Worm (Caenorhabditis elegans) whole organism, early embryonic: ENCODE data around the gene C50F4.1.

Experiments
- B0310.2 ChIP-seq: sonication (generic microtip); optimal IDR thresholded peaks from 2 replicates; lab custom pipeline; 2016; ENCODE audit warnings: mild to moderate bottlenecking, missing genetic modification characterization, missing compliant biosample characterization
- ama-1 ChIP-seq: fragments of 150-350 bp; optimal IDR thresholded peaks from 2 replicates; lab custom pipeline; 2014
- ceh-13 ChIP-seq: fragments of 200-800 bp; sonication (Bioruptor generic); optimal IDR thresholded peaks from 2 replicates; lab custom pipeline; 2018; ENCODE audit warnings: mild to moderate bottlenecking, missing genetic modification characterization, missing compliant biosample characterization
- ceh-36 ChIP-seq: sonication (generic microtip); optimal IDR thresholded peaks from 2 replicates; lab custom pipeline; 2016; ENCODE audit warnings: missing genetic modification characterization, inconsistent platforms, missing compliant biosample characterization
- flt-1 ChIP-seq: fragments of 200-800 bp; sonication (Bioruptor generic); IDR thresholded peaks from 2 replicates; pipeline ENCODE4 v1.3.6; 2022; ENCODE audit warnings: missing genetic modification characterization, missing compliant biosample characterization
- hnd-1 ChIP-seq: sonication (generic microtip); optimal IDR thresholded peaks from 2 replicates; lab custom pipeline; 2016; ENCODE audit warnings: missing genetic modification characterization, missing compliant biosample characterization
- pes-1 ChIP-seq: fragments of 200-800 bp; sonication (Bioruptor generic); IDR thresholded peaks from 2 replicates; pipeline ENCODE4 v1.3.6; 2022; ENCODE audit warnings: missing genetic modification reagents, missing genetic modification characterization, missing compliant biosample characterization
- tbx-37 ChIP-seq: fragments of 200-800 bp; sonication (Bioruptor generic); conservative IDR thresholded peaks from 2 replicates; pipeline ENCODE4 v1.3.6; 2022; ENCODE audit warnings: missing genetic modification reagents, missing genetic modification characterization, missing compliant biosample characterization

DNA sequence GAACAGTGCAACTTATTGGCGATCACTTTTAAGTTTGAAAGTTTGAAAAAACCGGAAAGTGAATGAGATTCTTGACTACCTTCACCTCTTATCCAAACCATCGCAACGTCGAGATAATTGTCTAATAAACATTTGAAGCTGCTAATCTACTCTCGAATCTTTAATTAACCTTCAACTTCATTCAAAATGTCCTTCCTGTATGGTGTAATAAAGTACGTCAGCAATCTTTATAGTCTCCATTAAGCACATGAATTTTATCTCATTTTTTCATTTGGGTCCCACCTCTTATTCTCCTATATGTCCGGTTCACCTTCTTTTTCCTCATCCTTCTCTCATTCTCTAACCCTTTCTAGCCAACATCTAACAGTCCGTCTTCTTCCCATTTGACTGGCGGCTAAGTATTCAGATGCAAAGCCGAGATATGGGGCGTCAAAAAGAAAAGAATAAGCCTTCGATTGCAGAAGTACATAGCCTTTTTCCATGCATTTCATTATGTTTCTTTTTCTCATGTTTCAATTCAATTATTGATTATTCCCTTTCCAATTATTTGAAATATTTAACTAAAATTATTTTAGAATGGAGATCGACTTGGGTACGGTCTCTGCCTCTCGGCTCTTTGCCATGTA, 25.7 kb upstream of the C50F4.1 start, which contains the start of gene swt-5:
- no peak for TF ChIP-seq tbx-37 (GFP tag; lab: Robert Waterston, UW)
- TF ChIP-seq flt-1 (GFP tag; lab: Robert Waterston, UW), result no peak
- no peak for TF ChIP-seq B0310.2
- TF ChIP-seq ceh-13 (GFP tag; lab: Kevin White, UChicago), result no peak
- TF ChIP-seq ama-1 (lab: Kevin White, UChicago), result no peak
- TF ChIP-seq pes-1 (GFP tag; lab: Robert Waterston, UW), result no peak
- TF ChIP-seq ceh-36 (tag; lab: Kevin White, UChicago), result no peak
- no peak for TF ChIP-seq hnd-1 (tag; lab: Kevin White, UChicago)
